Fruit fly (Drosophila melanogaster): ENCODE results near the gene Ccdc85.
A peak's percentile ranks its signal among the peaks of the same experiment; 100 is the strongest.

Gene Ccdc85

dm6 chr2L:3003399-3003798, 4.3 kb downstream of the Ccdc85 start (continued):
- TF ChIP-seq CG2129 (GFP tag; IDR thresholded peaks at IDR 0.05; ENCODE audit: partially characterized antibody): no peak
- peak; percentile 87 for TF ChIP-seq D19A (tag; optimal IDR thresholded peaks at IDR 0.05)
- TF ChIP-seq stc (GFP tag; IDR thresholded peaks at IDR 0.05): peak; percentile 67
- TF ChIP-seq Abd-B (GFP tag; optimal IDR thresholded peaks at IDR 0.05): peak; percentile 48
- no peak for TF ChIP-seq Lim3 (GFP tag; IDR thresholded peaks at IDR 0.05)
- no peak for TF ChIP-seq dmrt11E (tag; optimal IDR thresholded peaks at IDR 0.05)
- no peak for TF ChIP-seq vnd (GFP tag; IDR thresholded peaks at IDR 0.05; ENCODE audit: partially characterized antibody)
- TF ChIP-seq HmgD (GFP tag; optimal IDR thresholded peaks at IDR 0.05): no peak
- no peak for TF ChIP-seq exex (tag; optimal IDR thresholded peaks at IDR 0.05)
- TF ChIP-seq Sox102F (GFP tag; optimal IDR thresholded peaks at IDR 0.05): peak; percentile 86
- TF ChIP-seq CG6254 (GFP tag; optimal IDR thresholded peaks at IDR 0.05): peak; percentile 43
- TF ChIP-seq CG18619 (GFP tag; optimal IDR thresholded peaks at IDR 0.05): peak; percentile 13
- TF ChIP-seq CG4282 (GFP tag; optimal IDR thresholded peaks at IDR 0.05): no peak
- peak; percentile 40; the same call in 1 of the 2 replicates for TF ChIP-seq Xrp1 (GFP tag; IDR thresholded peaks at IDR 0.05)
- no peak for TF ChIP-seq Bteb2 (GFP tag; optimal IDR thresholded peaks at IDR 0.05)
- no peak for TF ChIP-seq CG5245 (GFP tag; optimal IDR thresholded peaks at IDR 0.05)
- TF ChIP-seq Ssrp (tag; optimal IDR thresholded peaks at IDR 0.05): peak; percentile 50
- TF ChIP-seq CG1792 (GFP tag; optimal IDR thresholded peaks at IDR 0.05): no peak
- TF ChIP-seq CG14860 (GFP tag; IDR thresholded peaks at IDR 0.05; ENCODE audit: partially characterized antibody): no peak
- TF ChIP-seq CG2199 (GFP tag; IDR thresholded peaks at IDR 0.05): no peak
- no peak for TF ChIP-seq CG9932 (GFP tag; IDR thresholded peaks at IDR 0.05)
- no peak for TF ChIP-seq tx (GFP tag; optimal IDR thresholded peaks at IDR 0.05)
- no peak for TF ChIP-seq sim (GFP tag; IDR thresholded peaks at IDR 0.05)
- TF ChIP-seq CG1602 (GFP tag; optimal IDR thresholded peaks at IDR 0.05): no peak
- TF ChIP-seq CG10654 (GFP tag; optimal IDR thresholded peaks at IDR 0.05): peak; percentile 16
- peak; percentile 60 for TF ChIP-seq CG10979 (tag; optimal IDR thresholded peaks at IDR 0.05)
- TF ChIP-seq abd-A (tag; optimal IDR thresholded peaks at IDR 0.05): no peak
- TF ChIP-seq CG17385 (GFP tag; optimal IDR thresholded peaks at IDR 0.05): peak; percentile 59
- no peak for TF ChIP-seq CG3995 (GFP tag; optimal IDR thresholded peaks at IDR 0.05)
- peak; percentile 25; the same call in 1 of the 2 replicates for TF ChIP-seq onecut (GFP tag; IDR thresholded peaks at IDR 0.05)
- TF ChIP-seq gfzf (GFP tag; optimal IDR thresholded peaks at IDR 0.05): no peak
- TF ChIP-seq CG18764 (GFP tag; optimal IDR thresholded peaks at IDR 0.05): no peak
- peak; percentile 75 for TF ChIP-seq Sox100B (GFP tag; optimal IDR thresholded peaks at IDR 0.05)
- peak; percentile 82 for TF ChIP-seq Ets65A (GFP tag)
- peak; percentile 6 for TF ChIP-seq fd3F (GFP tag; optimal IDR thresholded peaks at IDR 0.05)
- TF ChIP-seq CG5180 (GFP tag; optimal IDR thresholded peaks at IDR 0.05): peak; percentile 47
- peak; percentile 26 for TF ChIP-seq NfI (GFP tag; optimal IDR thresholded peaks at IDR 0.05)
- peak; percentile 66 for TF ChIP-seq phol (tag; optimal IDR thresholded peaks at IDR 0.05)
- TF ChIP-seq croc (GFP tag; conservative IDR thresholded peaks at IDR 0.05): no peak
- TF ChIP-seq CG17912 (GFP tag; optimal IDR thresholded peaks at IDR 0.05): no peak
- TF ChIP-seq CG6765 (GFP tag; optimal IDR thresholded peaks at IDR 0.05): no peak
- peak; percentile 54 for TF ChIP-seq lmd (GFP tag; IDR thresholded peaks at IDR 0.05)
- peak; percentile 15 for TF ChIP-seq CG8281 (tag; optimal IDR thresholded peaks at IDR 0.05)
- TF ChIP-seq CG32767 (GFP tag; IDR thresholded peaks at IDR 0.05): 0 out of 2 replicates have a peak, but pooled peaks have one; percentile 13
- no peak for TF ChIP-seq Hmx (GFP tag; optimal IDR thresholded peaks at IDR 0.05)
- TF ChIP-seq HHEX (GFP tag; optimal IDR thresholded peaks at IDR 0.05): peak; percentile 55
- no peak for TF ChIP-seq sob (GFP tag; IDR thresholded peaks at IDR 0.05)
- peak; percentile 56 for TF ChIP-seq CG1233 (GFP tag; optimal IDR thresholded peaks at IDR 0.05)
- TF ChIP-seq seq (GFP tag; IDR thresholded peaks at IDR 0.05): 0 out of 2 replicates have a peak, but pooled peaks have one; percentile 20
- TF ChIP-seq ato (GFP tag; IDR thresholded peaks at IDR 0.05; ENCODE audit: partially characterized antibody): no peak
- no peak for TF ChIP-seq B-H1 (GFP tag; IDR thresholded peaks at IDR 0.05)

Data from whole organism, embryonic.